Worm (Caenorhabditis elegans): ENCODE results near the gene plp-1.

ce11 chrIV:7672872-7673271 lies 39.7 kb downstream of the plp-1 start, which contains the start of gene C08G9.2:
- TF ChIP-seq attf-6 (GFP tag; IDR thresholded peaks at IDR 0.05) (no peak), sptf-2 (GFP tag; optimal IDR thresholded peaks at IDR 0.05) (no peak), efl-1 (GFP tag; optimal IDR thresholded peaks at IDR 0.05) (no peak), ama-1 (optimal IDR thresholded peaks at IDR 0.05) (no peak), ama-1 (GFP tag; optimal IDR thresholded peaks at IDR 0.05) (no peak), ets-4 (GFP tag; optimal IDR thresholded peaks at IDR 0.05) (no peak), attf-3 (GFP tag; conservative IDR thresholded peaks at IDR 0.05) (no peak), him-1 (tag; optimal IDR thresholded peaks at IDR 0.05) (no peak), F39B2.1 (GFP tag; IDR thresholded peaks at IDR 0.05) (no peak)

Data from whole organism, young adult.